Fruit fly (Drosophila melanogaster) whole organism, embryonic: ENCODE measurements around the gene Rbbp5.

Experiments used
- ATbp ChIP-seq: fragments of 200-800 bp; sonication (Bioruptor generic); optimal IDR thresholded peaks from 2 replicates; lab custom pipeline; 2017; ENCODE audit warnings: missing biosample characterization, mild to moderate bottlenecking, missing genetic modification characterization, missing genetic modification reagents
- Atf-2 ChIP-seq: fragments of 200-800 bp; sonication (Bioruptor generic); optimal IDR thresholded peaks from 2 replicates; lab custom pipeline; 2016; ENCODE audit warnings: missing biosample characterization, missing genetic modification characterization
- Blimp-1 ChIP-seq: fragments of 200-800 bp; sonication (Bioruptor generic); optimal IDR thresholded peaks from 3 replicates; lab custom pipeline; 2018; ENCODE audit warnings: missing biosample characterization, missing genetic modification characterization, mild to moderate bottlenecking, moderate library complexity, missing genetic modification reagents
- CG10147 ChIP-seq: fragments of 200-800 bp; sonication (Bioruptor generic); optimal IDR thresholded peaks from 2 replicates; lab custom pipeline; 2019; ENCODE audit warnings: missing biosample characterization, mild to moderate bottlenecking, missing genetic modification characterization, moderate library complexity
- CG10366 ChIP-seq: fragments of 200-800 bp; sonication (Bioruptor generic); IDR thresholded peaks from 2 replicates; pipeline ENCODE4 v1.3.6; 2022; ENCODE audit warnings: missing biosample characterization, missing genetic modification characterization
- CG11093 ChIP-seq: fragments of 200-800 bp; sonication (Bioruptor generic); IDR thresholded peaks from 3 replicates; pipeline ENCODE4 v1.3.6; 2022; ENCODE audit warnings: missing biosample characterization, missing genetic modification characterization
- CG11504 ChIP-seq: fragments of 200-800 bp; sonication (Bioruptor generic); optimal IDR thresholded peaks from 3 replicates; lab custom pipeline; 2019; ENCODE audit warnings: missing biosample characterization, mild to moderate bottlenecking, missing genetic modification characterization, moderate library complexity
- CG11696 ChIP-seq: fragments of 200-800 bp; sonication (Bioruptor generic); IDR thresholded peaks from 2 replicates; pipeline ENCODE4 v1.3.6; 2022; ENCODE audit warnings: missing biosample characterization, missing genetic modification characterization
- CG12219 ChIP-seq: fragments of 200-800 bp; sonication (Bioruptor generic); optimal IDR thresholded peaks from 3 replicates; lab custom pipeline; 2018; ENCODE audit warnings: missing biosample characterization, mild to moderate bottlenecking, missing genetic modification characterization
- CG13296 ChIP-seq: fragments of 200-800 bp; sonication (Bioruptor generic); optimal IDR thresholded peaks from 3 replicates; lab custom pipeline; 2018; ENCODE audit warnings: missing biosample characterization, mild to moderate bottlenecking, missing genetic modification characterization
- CG13894 ChIP-seq: fragments of 200-800 bp; sonication (Bioruptor generic); optimal IDR thresholded peaks from 3 replicates; lab custom pipeline; 2018; ENCODE audit warnings: missing biosample characterization, mild to moderate bottlenecking, missing genetic modification characterization, moderate library complexity
- CG14667 ChIP-seq: fragments of 200-800 bp; sonication (Bioruptor generic); IDR thresholded peaks from 2 replicates; pipeline ENCODE4 v1.3.6; 2022; ENCODE audit warnings: missing biosample characterization, missing genetic modification characterization
- CG15479 ChIP-seq: fragments of 200-800 bp; sonication (Bioruptor generic); optimal IDR thresholded peaks from 3 replicates; lab custom pipeline; 2019; ENCODE audit warnings: missing biosample characterization, mild to moderate bottlenecking, missing genetic modification characterization, moderate library complexity
- CG15601 ChIP-seq: fragments of 200-800 bp; sonication (Bioruptor generic); optimal IDR thresholded peaks from 3 replicates; lab custom pipeline; 2019; ENCODE audit warnings: missing biosample characterization, mild to moderate bottlenecking, missing genetic modification characterization, moderate library complexity
- CG17328 ChIP-seq: fragments of 200-800 bp; sonication (Bioruptor generic); IDR thresholded peaks from 2 replicates; pipeline ENCODE4 v1.3.6; 2022; ENCODE audit warnings: missing biosample characterization, missing genetic modification characterization
- CG18011 ChIP-seq: fragments of 200-800 bp; sonication (Bioruptor generic); optimal IDR thresholded peaks from 2 replicates; lab custom pipeline; 2017; ENCODE audit warnings: missing biosample characterization, missing genetic modification characterization, mild to moderate bottlenecking, moderate library complexity, missing genotype
- CG18599 ChIP-seq: fragments of 200-800 bp; sonication (Bioruptor generic); optimal IDR thresholded peaks from 3 replicates; lab custom pipeline; 2017; ENCODE audit warnings: missing biosample characterization, missing genetic modification characterization, mild to moderate bottlenecking, moderate library complexity, missing genetic modification reagents
- CG18764 ChIP-seq: fragments of 200-800 bp; sonication (Bioruptor generic); optimal IDR thresholded peaks from 3 replicates; lab custom pipeline; 2016; ENCODE audit warnings: missing biosample characterization, missing genetic modification characterization
- CG31365 ChIP-seq: fragments of 200-800 bp; sonication (Bioruptor generic); optimal IDR thresholded peaks from 2 replicates; lab custom pipeline; 2018; ENCODE audit warnings: missing biosample characterization, mild to moderate bottlenecking, missing genetic modification characterization
- CG32532 ChIP-seq: fragments of 200-800 bp; sonication (Bioruptor generic); IDR thresholded peaks from 2 replicates; pipeline ENCODE4 v1.3.6; 2022; ENCODE audit warnings: missing biosample characterization, missing genetic modification characterization
- CG4424 ChIP-seq: fragments of 200-800 bp; sonication (Bioruptor generic); optimal IDR thresholded peaks from 3 replicates; lab custom pipeline; 2016; ENCODE audit warnings: missing biosample characterization, missing genetic modification characterization
- CG5180 ChIP-seq: fragments of 200-800 bp; sonication (Bioruptor generic); optimal IDR thresholded peaks from 3 replicates; lab custom pipeline; 2017; ENCODE audit warnings: missing biosample characterization, missing genetic modification characterization, mild to moderate bottlenecking, moderate library complexity, missing genetic modification reagents
- CG6765 ChIP-seq: fragments of 200-800 bp; sonication (Bioruptor generic); optimal IDR thresholded peaks from 3 replicates; lab custom pipeline; 2017; ENCODE audit warnings: missing biosample characterization, mild to moderate bottlenecking, missing genetic modification characterization
- CG7357 ChIP-seq: fragments of 200-800 bp; sonication (Bioruptor generic); IDR thresholded peaks from 3 replicates; pipeline ENCODE4 v1.3.6; 2022; ENCODE audit warnings: missing biosample characterization, missing genetic modification characterization
- CG7928 ChIP-seq: fragments of 200-800 bp; sonication (Bioruptor generic); optimal IDR thresholded peaks from 2 replicates; lab custom pipeline; 2017; ENCODE audit warnings: missing biosample characterization, mild to moderate bottlenecking, missing genetic modification characterization
- CG8478 ChIP-seq: fragments of >200 bp; optimal IDR thresholded peaks from 2 replicates; lab custom pipeline; 2018
- CG8765 ChIP-seq: fragments of 200-800 bp; sonication (Bioruptor generic); IDR thresholded peaks from 2 replicates; pipeline ENCODE4 v1.3.6; 2022; ENCODE audit warnings: missing biosample characterization, missing genetic modification characterization
- CG9609 ChIP-seq: fragments of 200-800 bp; sonication (Bioruptor generic); optimal IDR thresholded peaks from 3 replicates; lab custom pipeline; 2016; ENCODE audit warnings: missing biosample characterization, missing genetic modification characterization
- Deaf1 ChIP-seq: fragments of 200-800 bp; optimal IDR thresholded peaks from 3 replicates; lab custom pipeline; 2019; ENCODE audit warnings: missing biosample characterization, mild to moderate bottlenecking, missing genetic modification characterization, moderate library complexity
- Dp ChIP-seq: fragments of 200-800 bp; sonication (Bioruptor generic); optimal IDR thresholded peaks from 2 replicates; lab custom pipeline; 2018; ENCODE audit warnings: missing biosample characterization, mild to moderate bottlenecking, missing genetic modification characterization, moderate library complexity
- H2.0 ChIP-seq: fragments of 200-800 bp; sonication (Bioruptor generic); IDR thresholded peaks from 2 replicates; pipeline ENCODE4 v1.3.6; 2022; ENCODE audit warnings: missing biosample characterization, missing genetic modification characterization
- Lhr ChIP-seq: fragments of 200-800 bp; sonication (Bioruptor generic); optimal IDR thresholded peaks from 3 replicates; lab custom pipeline; 2017; ENCODE audit warnings: mild to moderate bottlenecking, missing biosample characterization, missing genetic modification reagents, missing genetic modification characterization
- Oaz ChIP-seq: fragments of 200-800 bp; sonication (Bioruptor generic); IDR thresholded peaks from 2 replicates; pipeline ENCODE4 v1.3.6; 2022; ENCODE audit warnings: missing biosample characterization, missing genetic modification characterization
- Scr ChIP-seq: fragments of 200-800 bp; sonication (Bioruptor generic); IDR thresholded peaks from 2 replicates; pipeline ENCODE4 v1.3.6; 2022; ENCODE audit warnings: missing biosample characterization, missing genetic modification characterization; ENCODE audit not compliant: partially characterized antibody
- Sox102F ChIP-seq: fragments of 200-800 bp; sonication (Bioruptor generic); optimal IDR thresholded peaks from 2 replicates; lab custom pipeline; 2018; ENCODE audit warnings: missing biosample characterization, mild to moderate bottlenecking, missing genetic modification characterization, moderate library complexity
- Sry-δ ChIP-seq: fragments of 200-800 bp; sonication (Bioruptor generic); optimal IDR thresholded peaks from 2 replicates; lab custom pipeline; 2016; ENCODE audit warnings: missing biosample characterization, missing genetic modification characterization
- abd-A ChIP-seq: fragments of 200-800 bp; sonication (Bioruptor generic); optimal IDR thresholded peaks from 3 replicates; lab custom pipeline; 2019; ENCODE audit warnings: missing biosample characterization, mild to moderate bottlenecking, missing genetic modification characterization, moderate library complexity
- ash1 ChIP-seq: fragments of 200-800 bp; sonication (Bioruptor generic); optimal IDR thresholded peaks from 2 replicates; lab custom pipeline; 2018; ENCODE audit warnings: missing biosample characterization, mild to moderate bottlenecking, missing genetic modification characterization
- bab2 ChIP-seq: fragments of 200-800 bp; sonication (Bioruptor generic); optimal IDR thresholded peaks from 2 replicates; lab custom pipeline; 2016; ENCODE audit warnings: missing biosample characterization, missing genetic modification characterization
- bowl ChIP-seq: fragments of 200-800 bp; sonication (Bioruptor generic); IDR thresholded peaks from 2 replicates; pipeline ENCODE4 v1.3.6; 2022; ENCODE audit warnings: missing biosample characterization, missing genetic modification characterization
- dysf ChIP-seq: fragments of 200-800 bp; sonication (Bioruptor generic); IDR thresholded peaks from 3 replicates; pipeline ENCODE4 v1.3.6; 2022; ENCODE audit warnings: missing biosample characterization, missing genetic modification characterization
- grau ChIP-seq: fragments of 200-800 bp; optimal IDR thresholded peaks from 3 replicates; lab custom pipeline; 2019; ENCODE audit warnings: missing biosample characterization, mild to moderate bottlenecking, missing genetic modification characterization, moderate library complexity
- inv ChIP-seq: fragments of 200-800 bp; sonication (Bioruptor generic); IDR thresholded peaks from 2 replicates; pipeline ENCODE4 v1.3.6; 2022; ENCODE audit warnings: missing biosample characterization, missing genetic modification characterization; ENCODE audit not compliant: partially characterized antibody
- otp ChIP-seq: fragments of 200-800 bp; sonication (Bioruptor generic); IDR thresholded peaks from 3 replicates; pipeline ENCODE4, ENCODE4 v1.3.6; 2022; ENCODE audit warnings: missing biosample characterization, missing genetic modification characterization
- pfk ChIP-seq: fragments of 200-800 bp; sonication (Bioruptor generic); optimal IDR thresholded peaks from 2 replicates; lab custom pipeline; 2018; ENCODE audit warnings: missing biosample characterization, mild to moderate bottlenecking, missing genetic modification characterization, moderate library complexity
- phol ChIP-seq: fragments of 200-800 bp; sonication (Bioruptor generic); optimal IDR thresholded peaks from 3 replicates; lab custom pipeline; 2018; ENCODE audit warnings: missing biosample characterization, mild to moderate bottlenecking, missing genetic modification characterization, moderate library complexity
- pzg ChIP-seq: fragments of 200-800 bp; sonication (Bioruptor generic); optimal IDR thresholded peaks from 3 replicates; lab custom pipeline; 2018; ENCODE audit warnings: missing biosample characterization, mild to moderate bottlenecking, missing genetic modification characterization, moderate library complexity
- rib ChIP-seq: fragments of 200-800 bp; sonication (Bioruptor generic); IDR thresholded peaks from 2 replicates; pipeline ENCODE4 v1.3.6; 2022; ENCODE audit warnings: missing biosample characterization, missing genetic modification characterization
- salm ChIP-seq: fragments of 200-800 bp; sonication (Bioruptor generic); optimal IDR thresholded peaks from 2 replicates; lab custom pipeline; 2018; ENCODE audit warnings: missing biosample characterization, mild to moderate bottlenecking, missing genetic modification characterization
- sens ChIP-seq: fragments of 200-800 bp; sonication (Bioruptor generic); peaks from one replicate; lab custom pipeline; 2016; ENCODE audit warnings: missing biosample characterization, missing genetic modification characterization
- slbo ChIP-seq: fragments of 200-800 bp; sonication (Bioruptor generic); IDR thresholded peaks from 2 replicates; pipeline ENCODE4 v1.3.6; 2022; ENCODE audit warnings: missing biosample characterization, missing genetic modification characterization
- twi ChIP-seq: fragments of 200-800 bp; optimal IDR thresholded peaks from 2 replicates; lab custom pipeline; 2019; ENCODE audit warnings: missing biosample characterization, mild to moderate bottlenecking, missing genetic modification characterization, moderate library complexity

Gene Rbbp5

dm6 chr3L:20356613-20357012, 8.9 kb upstream of the Rbbp5 start, which contains the start of gene kin17 (continued):
- no peak for TF ChIP-seq phol
- TF ChIP-seq Atf-2 (GFP tag; lab: Kevin White, UChicago) = no peak
- no peak for TF ChIP-seq sens (GFP tag; lab: Kevin White, UChicago)
- TF ChIP-seq inv (GFP tag; lab: Robert Waterston, UW) = peak; percentile 39; the same call in 1 of the 2 replicates
- peak; percentile 78 for TF ChIP-seq pzg (GFP tag; lab: Kevin White, UChicago)
- no peak for TF ChIP-seq CG11093 (GFP tag; lab: Robert Waterston, UW)
- peak; percentile 84 for TF ChIP-seq Dp
- no peak for TF ChIP-seq CG13296 (GFP tag; lab: Kevin White, UChicago)
- TF ChIP-seq Scr = peak; percentile 75
- no peak for TF ChIP-seq CG14667 (GFP tag; lab: Robert Waterston, UW)
- no peak for TF ChIP-seq CG12219 (GFP tag; lab: Kevin White, UChicago)
- TF ChIP-seq Sry-δ (GFP tag; lab: Kevin White, UChicago) = peak; percentile 66
- no peak for TF ChIP-seq slbo
- no peak for TF ChIP-seq Lhr (GFP tag; lab: Kevin White, UChicago)
- TF ChIP-seq pfk (GFP tag; lab: Kevin White, UChicago) = no peak
- TF ChIP-seq CG18764 (GFP tag; lab: Kevin White, UChicago) = no peak
- no peak for TF ChIP-seq grau (tag; lab: Kevin White, UChicago)
- TF ChIP-seq CG7357 = no peak
- no peak for TF ChIP-seq CG17328 (GFP tag; lab: Robert Waterston, UW)
- TF ChIP-seq CG8478 = no peak
- TF ChIP-seq CG32532 = no peak
- no peak for TF ChIP-seq otp
- TF ChIP-seq ATbp = no peak
- TF ChIP-seq bab2 = no peak
- TF ChIP-seq Oaz (GFP tag; lab: Robert Waterston, UW) = no peak
- TF ChIP-seq CG10366 = no peak
- no peak for TF ChIP-seq CG5180 (GFP tag; lab: Kevin White, UChicago)
- TF ChIP-seq rib (GFP tag; lab: Robert Waterston, UW) = no peak
- TF ChIP-seq CG18011 (GFP tag; lab: Kevin White, UChicago) = no peak
- no peak for TF ChIP-seq CG15479 (GFP tag; lab: Kevin White, UChicago)
- no peak for TF ChIP-seq CG11504 (tag; lab: Kevin White, UChicago)
- TF ChIP-seq bowl (GFP tag; lab: Robert Waterston, UW) = no peak
- no peak for TF ChIP-seq Blimp-1 (GFP tag; lab: Kevin White, UChicago)
- TF ChIP-seq CG8765 (GFP tag; lab: Robert Waterston, UW) = no peak
- TF ChIP-seq Deaf1 = no peak
- TF ChIP-seq abd-A (tag; lab: Kevin White, UChicago) = no peak
- no peak for TF ChIP-seq CG11696
- no peak for TF ChIP-seq Sox102F (GFP tag; lab: Kevin White, UChicago)
- TF ChIP-seq CG18599 (GFP tag; lab: Kevin White, UChicago) = no peak
- no peak for TF ChIP-seq twi (tag; lab: Kevin White, UChicago)
- TF ChIP-seq CG31365 (tag; lab: Kevin White, UChicago) = no peak
- no peak for TF ChIP-seq H2.0 (GFP tag; lab: Robert Waterston, UW)
- no peak for TF ChIP-seq CG7928 (GFP tag; lab: Kevin White, UChicago)
- no peak for TF ChIP-seq CG6765 (GFP tag; lab: Kevin White, UChicago)
- TF ChIP-seq salm (tag; lab: Kevin White, UChicago) = no peak
- TF ChIP-seq CG4424 = no peak
- TF ChIP-seq dysf (GFP tag; lab: Robert Waterston, UW) = no peak
- no peak for TF ChIP-seq CG9609
- no peak for TF ChIP-seq ash1 (GFP tag; lab: Kevin White, UChicago)
- TF ChIP-seq CG10147 (GFP tag; lab: Kevin White, UChicago) = no peak
- TF ChIP-seq CG15601 = no peak
- no peak for TF ChIP-seq CG13894 (tag; lab: Kevin White, UChicago)
